Worm (Caenorhabditis elegans) whole organism, midembryonic: ENCODE measurements around the gene soc-1.

Experiments
- T22C8.4 ChIP-seq: fragments of 200-800 bp; sonication (Bioruptor generic); IDR thresholded peaks from 2 replicates; pipeline ENCODE4 v1.3.6; 2022; ENCODE audit warnings: missing genetic modification characterization, missing compliant biosample characterization
- cog-1 ChIP-seq: sonication (generic microtip); optimal IDR thresholded peaks from 2 replicates; lab custom pipeline; 2016; ENCODE audit warnings: missing genetic modification characterization, missing compliant biosample characterization
- flt-1 ChIP-seq: fragments of 200-800 bp; sonication (Bioruptor generic); IDR thresholded peaks from 2 replicates; pipeline ENCODE4 v1.3.6; 2022; ENCODE audit warnings: missing genetic modification characterization, missing compliant biosample characterization
- klf-2 ChIP-seq: fragments of 200-800 bp; sonication (Bioruptor generic); conservative IDR thresholded peaks from 2 replicates; pipeline ENCODE4 v1.3.6; 2022; ENCODE audit warnings: missing genetic modification reagents, missing genetic modification characterization, missing compliant biosample characterization
- med-1 ChIP-seq: sonication (generic microtip); optimal IDR thresholded peaks from 2 replicates; lab custom pipeline; 2017; ENCODE audit warnings: missing genetic modification characterization, mild to moderate bottlenecking, missing compliant biosample characterization, antibody characterized with exemption, missing genetic modification reagents; ENCODE audit not compliant: insufficient read depth
- ref-1 ChIP-seq: fragments of 200-800 bp; sonication (Bioruptor generic); conservative IDR thresholded peaks from 2 replicates; pipeline ENCODE4 v1.3.6; 2022; ENCODE audit warnings: missing genetic modification reagents, missing genetic modification characterization, missing compliant biosample characterization
- tab-1 ChIP-seq: fragments of 200-800 bp; sonication (Bioruptor generic); IDR thresholded peaks from 2 replicates; pipeline ENCODE4 v1.3.6; 2022; ENCODE audit warnings: missing genetic modification characterization, missing compliant biosample characterization
- ztf-23 ChIP-seq: fragments of 200-800 bp; sonication (Bioruptor generic); IDR thresholded peaks from 2 replicates; pipeline ENCODE4 v1.3.6; 2022; ENCODE audit warnings: missing genetic modification reagents, missing genetic modification characterization, missing compliant biosample characterization
- ztf-29 ChIP-seq: fragments of 200-800 bp; sonication (Bioruptor generic); IDR thresholded peaks from 2 replicates; pipeline ENCODE4 v1.3.6; 2022; ENCODE audit warnings: missing genetic modification reagents, missing genetic modification characterization, missing compliant biosample characterization

soc-1 gene

ce11 chrV:4628517-4628930 lies 14.2 kb upstream of the soc-1 start, which contains the start of gene pmt-2:
Gene pmt-2 (plus strand): TSS chrV:4628580.
- TF ChIP-seq med-1 (GFP tag; lab: Kevin White, UChicago) = no peak
- no peak for TF ChIP-seq ztf-23 (GFP tag; lab: Robert Waterston, UW)
- no peak for TF ChIP-seq ztf-29 (GFP tag; lab: Robert Waterston, UW)
- TF ChIP-seq flt-1 (GFP tag; lab: Robert Waterston, UW) = no peak
- TF ChIP-seq cog-1 (tag; lab: Kevin White, UChicago) = no peak
- no peak for TF ChIP-seq T22C8.4 (GFP tag; lab: Robert Waterston, UW)
- TF ChIP-seq klf-2 (GFP tag; lab: Robert Waterston, UW) = no peak
- no peak for TF ChIP-seq ref-1 (GFP tag; lab: Robert Waterston, UW)
- no peak for TF ChIP-seq tab-1 (GFP tag; lab: Robert Waterston, UW)

- no peak for TF ChIP-seq ztf-23 (GFP tag; lab: Robert Waterston, UW)
- no peak for TF ChIP-seq flt-1 (GFP tag; lab: Robert Waterston, UW)
- TF ChIP-seq klf-2 (GFP tag; lab: Robert Waterston, UW) = no peak
- no peak for TF ChIP-seq ztf-29 (GFP tag; lab: Robert Waterston, UW)
- no peak for TF ChIP-seq tab-1 (GFP tag; lab: Robert Waterston, UW)
- no peak for TF ChIP-seq ref-1 (GFP tag; lab: Robert Waterston, UW)
- no peak for TF ChIP-seq T22C8.4 (GFP tag; lab: Robert Waterston, UW)
- TF ChIP-seq cog-1 (tag; lab: Kevin White, UChicago) = no peak
- TF ChIP-seq med-1 (GFP tag; lab: Kevin White, UChicago) = no peak
Observed at ce11 chrV:4630267-4630666, 12.5 kb upstream of the soc-1 start.

ce11 chrV:4632808-4633207 lies 9.9 kb upstream of the soc-1 start:
- peak; percentile 58; the same call in 1 of the 2 replicates for TF ChIP-seq tab-1 (GFP tag; lab: Robert Waterston, UW)

ce11 chrV:4637153-4637552 lies 5.6 kb upstream of the soc-1 start:
- TF ChIP-seq ztf-29 (GFP tag; lab: Robert Waterston, UW) (no peak), med-1 (GFP tag; lab: Kevin White, UChicago) (no peak), tab-1 (GFP tag; lab: Robert Waterston, UW) (no peak), ref-1 (GFP tag; lab: Robert Waterston, UW) (no peak), flt-1 (GFP tag; lab: Robert Waterston, UW) (no peak), klf-2 (GFP tag; lab: Robert Waterston, UW) (no peak)

ce11 chrV:4640501-4641150 lies 2.1 kb upstream of the soc-1 start:
- TF ChIP-seq ref-1 (GFP tag; lab: Robert Waterston, UW) = no peak
- TF ChIP-seq ztf-23 (GFP tag; lab: Robert Waterston, UW) = no peak
- TF ChIP-seq T22C8.4 (GFP tag; lab: Robert Waterston, UW) = no peak
- TF ChIP-seq flt-1 (GFP tag; lab: Robert Waterston, UW) = no peak
- no peak for TF ChIP-seq tab-1 (GFP tag; lab: Robert Waterston, UW)
- TF ChIP-seq med-1 (GFP tag; lab: Kevin White, UChicago) = no peak
- TF ChIP-seq ztf-29 (GFP tag; lab: Robert Waterston, UW) = no peak
- no peak for TF ChIP-seq cog-1 (tag; lab: Kevin White, UChicago)
- no peak for TF ChIP-seq klf-2 (GFP tag; lab: Robert Waterston, UW)

- no peak for TF ChIP-seq T22C8.4 (GFP tag; lab: Robert Waterston, UW)
- no peak for TF ChIP-seq klf-2 (GFP tag; lab: Robert Waterston, UW)
- TF ChIP-seq ztf-23 (GFP tag; lab: Robert Waterston, UW) = no peak
- TF ChIP-seq ztf-29 (GFP tag; lab: Robert Waterston, UW) = no peak
- no peak for TF ChIP-seq cog-1 (tag; lab: Kevin White, UChicago)
- no peak for TF ChIP-seq tab-1 (GFP tag; lab: Robert Waterston, UW)
- no peak for TF ChIP-seq ref-1 (GFP tag; lab: Robert Waterston, UW)
- no peak for TF ChIP-seq flt-1 (GFP tag; lab: Robert Waterston, UW)
- TF ChIP-seq med-1 (GFP tag; lab: Kevin White, UChicago) = no peak
Observed at ce11 chrV:4647279-4647819, 4.6 kb downstream of the soc-1 start.

ce11 chrV:4647857-4648256 lies 5.1 kb downstream of the soc-1 start, which contains the start of gene F41F3.3:
Gene F41F3.3 (minus strand): TSS chrV:4648239.
- TF ChIP-seq ztf-23 (GFP tag; lab: Robert Waterston, UW) = 0 out of 2 replicates have a peak, but pooled peaks have one; percentile 46
- TF ChIP-seq flt-1 (GFP tag; lab: Robert Waterston, UW) = peak; percentile 65; the same call in 1 of the 2 replicates
- 0 out of 2 replicates have a peak, but pooled peaks have one; percentile 25 for TF ChIP-seq tab-1 (GFP tag; lab: Robert Waterston, UW)
- TF ChIP-seq cog-1 (tag; lab: Kevin White, UChicago) = no peak
- TF ChIP-seq med-1 (GFP tag; lab: Kevin White, UChicago) = no peak
- TF ChIP-seq klf-2 (GFP tag; lab: Robert Waterston, UW) = no peak
- no peak for TF ChIP-seq T22C8.4 (GFP tag; lab: Robert Waterston, UW)

ce11 chrV:4648527-4648926 lies 5.8 kb downstream of the soc-1 start, which contains the start of gene F41F3.8:
Gene F41F3.8 (plus strand): TSS chrV:4648827.
- TF ChIP-seq med-1 (GFP tag; lab: Kevin White, UChicago) (no peak), ref-1 (GFP tag; lab: Robert Waterston, UW) (no peak), cog-1 (tag; lab: Kevin White, UChicago) (no peak), ztf-29 (GFP tag; lab: Robert Waterston, UW) (no peak), klf-2 (GFP tag; lab: Robert Waterston, UW) (no peak), flt-1 (GFP tag; lab: Robert Waterston, UW) (no peak)
